Worm (Caenorhabditis elegans) whole organism, L2 larva: Measurements from ENCODE around the gene C27A2.7.

Source experiments
- C34F6.9 ChIP-seq: fragments of 150-350 bp; optimal IDR thresholded peaks from 2 replicates; lab custom pipeline; 2014; ENCODE audit warnings: missing biosample characterization, missing genetic modification characterization
- F13H6.1 ChIP-seq: sonication (generic microtip); optimal IDR thresholded peaks from 2 replicates; lab custom pipeline; 2016; ENCODE audit warnings: missing genetic modification characterization, missing compliant biosample characterization
- R02D3.7 ChIP-seq: fragments of 150-350 bp; optimal IDR thresholded peaks from 2 replicates; lab custom pipeline; 2014; ENCODE audit warnings: missing biosample characterization, missing genetic modification characterization
- Y55F3AM.14 ChIP-seq: fragments of 200-800 bp; sonication (Bioruptor generic); optimal IDR thresholded peaks from 2 replicates; lab custom pipeline; 2018; ENCODE audit warnings: mild to moderate bottlenecking, missing genetic modification characterization, missing compliant biosample characterization
- ZK546.5 ChIP-seq: sonication (generic microtip); optimal IDR thresholded peaks from 2 replicates; lab custom pipeline; 2017; ENCODE audit warnings: missing biosample characterization, missing genetic modification characterization
- alr-1 ChIP-seq: fragments of 150-350 bp; optimal IDR thresholded peaks from 2 replicates; lab custom pipeline; 2014; ENCODE audit warnings: missing biosample characterization, missing genetic modification characterization
- aly-2 ChIP-seq: fragments of 150-350 bp; optimal IDR thresholded peaks from 2 replicates; lab custom pipeline; 2014; ENCODE audit warnings: missing biosample characterization, missing genetic modification characterization
- ama-1 ChIP-seq: fragments of 150-350 bp; optimal IDR thresholded peaks from 2 replicates; lab custom pipeline; 2018; ENCODE audit warnings: inconsistent platforms
- ceh-16 ChIP-seq: fragments of 150-350 bp; optimal IDR thresholded peaks from 2 replicates; lab custom pipeline; 2014; ENCODE audit warnings: missing biosample characterization, missing genetic modification characterization
- ceh-82 ChIP-seq: fragments of 150-350 bp; optimal IDR thresholded peaks from 2 replicates; lab custom pipeline; 2014; ENCODE audit warnings: missing biosample characterization, missing genetic modification characterization
- crh-2 ChIP-seq: sonication (generic microtip); optimal IDR thresholded peaks from 2 replicates; lab custom pipeline; 2017; ENCODE audit warnings: missing biosample characterization, missing genetic modification characterization
- dmd-4 ChIP-seq: sonication (generic microtip); optimal IDR thresholded peaks from 2 replicates; lab custom pipeline; 2017; ENCODE audit warnings: missing biosample characterization, missing genetic modification characterization
- elt-1 ChIP-seq: fragments of 150-350 bp; optimal IDR thresholded peaks from 2 replicates; lab custom pipeline; 2014; ENCODE audit warnings: missing biosample characterization, missing genetic modification characterization
- elt-3 ChIP-seq: sonication (generic microtip); optimal IDR thresholded peaks from 2 replicates; lab custom pipeline; 2017; ENCODE audit warnings: missing biosample characterization, missing genetic modification characterization
- fos-1 ChIP-seq: fragments of 150-350 bp; optimal IDR thresholded peaks from 2 replicates; lab custom pipeline; 2014; ENCODE audit warnings: missing biosample characterization, missing genetic modification characterization
- gmeb-1 ChIP-seq: fragments of 150-350 bp; optimal IDR thresholded peaks from 2 replicates; lab custom pipeline; 2014; ENCODE audit warnings: missing biosample characterization, missing genetic modification characterization
- lin-11 ChIP-seq: fragments of 150-350 bp; sonication (generic microtip); optimal IDR thresholded peaks from 2 replicates; lab custom pipeline; 2014; ENCODE audit warnings: missing biosample characterization, missing genetic modification characterization, inconsistent platforms, mixed read lengths
- lin-13 ChIP-seq: fragments of 150-350 bp; optimal IDR thresholded peaks from 2 replicates; lab custom pipeline; 2014; ENCODE audit warnings: missing biosample characterization, missing genetic modification reagents, missing genetic modification characterization
- lin-39 ChIP-seq: fragments of 150-350 bp; optimal IDR thresholded peaks from 2 replicates; lab custom pipeline; 2014; ENCODE audit warnings: missing biosample characterization, missing genetic modification reagents, missing genetic modification characterization
- lsy-2 ChIP-seq, 2 experiments: fragments of 150-350 bp in 1 of 2; sonication (generic microtip) in 1 of 2; optimal IDR thresholded peaks; 2 replicates each; lab custom pipeline; 2014 to 2017; ENCODE audit warnings: missing biosample characterization in 2 of 2, missing genetic modification characterization in 2 of 2
- mab-5 ChIP-seq: fragments of 150-350 bp; optimal IDR thresholded peaks from 2 replicates; lab custom pipeline; 2014; ENCODE audit warnings: missing biosample characterization, missing genetic modification characterization
- mbf-1 ChIP-seq: sonication (generic microtip); optimal IDR thresholded peaks from 2 replicates; lab custom pipeline; 2017; ENCODE audit warnings: missing biosample characterization, missing genetic modification characterization
- mdl-1 ChIP-seq, 2 experiments: fragments of 150-350 bp in 1 of 2; sonication (generic microtip) in 1 of 2; optimal IDR thresholded peaks; 2 replicates each; lab custom pipeline; 2017; ENCODE audit warnings: missing biosample characterization in 2 of 2, missing genetic modification characterization in 2 of 2
- nhr-10 ChIP-seq: sonication (generic microtip); optimal IDR thresholded peaks from 2 replicates; lab custom pipeline; 2017; ENCODE audit warnings: missing biosample characterization, missing genetic modification characterization
- nhr-11 ChIP-seq: fragments of 150-350 bp; optimal IDR thresholded peaks from 2 replicates; lab custom pipeline; 2014; ENCODE audit warnings: missing biosample characterization, missing genetic modification characterization
- nhr-12 ChIP-seq: fragments of 150-350 bp; optimal IDR thresholded peaks from 2 replicates; lab custom pipeline; 2014; ENCODE audit warnings: missing biosample characterization, missing genetic modification characterization
- nhr-129 ChIP-seq: fragments of 150-350 bp; optimal IDR thresholded peaks from 2 replicates; lab custom pipeline; 2014; ENCODE audit warnings: missing biosample characterization, missing genetic modification characterization
- nhr-21 ChIP-seq: fragments of 150-350 bp; optimal IDR thresholded peaks from 2 replicates; lab custom pipeline; 2014; ENCODE audit warnings: missing biosample characterization, missing genetic modification characterization
- nhr-23 ChIP-seq: fragments of 150-350 bp; optimal IDR thresholded peaks from 2 replicates; lab custom pipeline; 2014; ENCODE audit warnings: missing biosample characterization, missing genetic modification reagents, missing genetic modification characterization
- nhr-237 ChIP-seq: fragments of 150-350 bp; optimal IDR thresholded peaks from 2 replicates; lab custom pipeline; 2014; ENCODE audit warnings: missing biosample characterization, missing genetic modification characterization
- nhr-25 ChIP-seq: fragments of 150-350 bp; sonication (generic microtip); optimal IDR thresholded peaks from 3 replicates; lab custom pipeline; 2014; ENCODE audit warnings: missing biosample characterization, missing genetic modification characterization
- nhr-6 ChIP-seq: fragments of 150-350 bp; optimal IDR thresholded peaks from 2 replicates; lab custom pipeline; 2014; ENCODE audit warnings: missing biosample characterization, missing genetic modification characterization
- nhr-77 ChIP-seq: fragments of 150-350 bp; optimal IDR thresholded peaks from 2 replicates; lab custom pipeline; 2014; ENCODE audit warnings: missing biosample characterization, missing genetic modification characterization
- peb-1 ChIP-seq: fragments of 150-350 bp; optimal IDR thresholded peaks from 2 replicates; lab custom pipeline; 2014; ENCODE audit warnings: missing biosample characterization, missing genetic modification characterization
- sem-4 ChIP-seq: fragments of 150-350 bp; optimal IDR thresholded peaks from 2 replicates; lab custom pipeline; 2014; ENCODE audit warnings: missing biosample characterization, missing genetic modification reagents, missing genetic modification characterization
- skn-1 ChIP-seq: sonication (generic microtip); optimal IDR thresholded peaks from 2 replicates; lab custom pipeline; 2017; ENCODE audit warnings: missing biosample characterization, missing genetic modification characterization
- sma-3 ChIP-seq: sonication (generic microtip); optimal IDR thresholded peaks from 2 replicates; lab custom pipeline; 2016; ENCODE audit warnings: missing genetic modification reagents, missing genetic modification characterization, missing compliant biosample characterization
- sma-9 ChIP-seq, 2 experiments: fragments of 150-350 bp in 1 of 2; sonication (generic microtip) in 1 of 2; optimal IDR thresholded peaks; 2 replicates each; lab custom pipeline; 2014 to 2016; ENCODE audit warnings: missing genetic modification characterization in 2 of 2, mild to moderate bottlenecking in 1 of 2, missing biosample characterization in 1 of 2, missing compliant biosample characterization in 1 of 2, missing genetic modification reagents in 1 of 2, moderate library complexity in 1 of 2
- snpc-4 ChIP-seq: fragments of 150-350 bp; optimal IDR thresholded peaks from 2 replicates; lab custom pipeline; 2014; ENCODE audit warnings: missing biosample characterization, missing genetic modification characterization
- unc-39 ChIP-seq: fragments of 150-350 bp; optimal IDR thresholded peaks from 2 replicates; lab custom pipeline; 2014; ENCODE audit warnings: missing biosample characterization, missing genetic modification characterization
- unc-55 ChIP-seq: fragments of 150-350 bp; sonication (generic microtip); optimal IDR thresholded peaks from 3 replicates; lab custom pipeline; 2014; ENCODE audit warnings: missing biosample characterization, missing genetic modification reagents, missing genetic modification characterization
- unc-62 ChIP-seq: fragments of 150-350 bp; optimal IDR thresholded peaks from 2 replicates; lab custom pipeline; 2014; ENCODE audit warnings: missing biosample characterization, missing genetic modification reagents, missing genetic modification characterization
- ztf-1 ChIP-seq: fragments of 200-800 bp; sonication (Bioruptor generic); conservative IDR thresholded peaks from 2 replicates; pipeline ENCODE4 v1.3.6; 2022; ENCODE audit warnings: missing genetic modification characterization, missing compliant biosample characterization
- ztf-11 ChIP-seq: sonication (generic microtip); optimal IDR thresholded peaks from 2 replicates; lab custom pipeline; 2017; ENCODE audit warnings: missing biosample characterization, missing genetic modification characterization
- ztf-4 ChIP-seq: fragments of 150-350 bp; optimal IDR thresholded peaks from 2 replicates; lab custom pipeline; 2014; ENCODE audit warnings: missing biosample characterization, missing genetic modification characterization

The C27A2.7 gene

ce11 chrII:5057315-5057714, 13.8 kb downstream of the C27A2.7 start (continued):
- TF ChIP-seq Y55F3AM.14 (GFP tag; lab: Kevin White, UChicago) (no peak), lin-13 (GFP tag; lab: Kevin White, UChicago) (peak; percentile 31), snpc-4 (tag; lab: Kevin White, UChicago) (peak; percentile 98), aly-2 (no peak), C34F6.9 (peak; percentile 35), mbf-1 (no peak), unc-62 (GFP tag; lab: Kevin White, UChicago) (no peak), lin-39 (no peak), nhr-77 (tag; lab: Kevin White, UChicago) (peak; percentile 24), nhr-12 (tag; lab: Kevin White, UChicago) (no peak), nhr-10 (tag; lab: Kevin White, UChicago) (no peak), ztf-4 (tag; lab: Kevin White, UChicago) (no peak), ztf-1 (GFP tag; lab: Robert Waterston, UW) (no peak), skn-1 (tag; lab: Kevin White, UChicago) (no peak), nhr-21 (tag; lab: Kevin White, UChicago) (peak; percentile 45), mab-5 (no peak), nhr-11 (tag; lab: Kevin White, UChicago) (no peak), ZK546.5 (tag; lab: Kevin White, UChicago) (no peak), lsy-2 (tag; optimal IDR thresholded peaks at IDR 0.05; lab: Kevin White, UChicago) (peak; percentile 63 to 81), sma-9 (GFP tag; optimal IDR thresholded peaks at IDR 0.05; lab: Kevin White, UChicago) (peak; percentile 66), sma-9 (tag; optimal IDR thresholded peaks at IDR 0.05; lab: Kevin White, UChicago) (no peak), lin-11 (tag; lab: Kevin White, UChicago) (peak; percentile 44)

ce11 chrII:5056254-5056653, 14.9 kb downstream of the C27A2.7 start:
- TF ChIP-seq gmeb-1 (tag; lab: Kevin White, UChicago) (no peak), ceh-82 (no peak), nhr-11 (tag; lab: Kevin White, UChicago) (no peak), mdl-1 (tag; optimal IDR thresholded peaks at IDR 0.05; lab: Kevin White, UChicago) (no peak), lin-39 (no peak), unc-55 (GFP tag; lab: Kevin White, UChicago) (no peak), elt-3 (tag; lab: Kevin White, UChicago) (no peak), mab-5 (no peak), lin-13 (GFP tag; lab: Kevin White, UChicago) (no peak)

ce11 chrII:5055129-5055666, 16.0 kb downstream of the C27A2.7 start, which contains the start of the genes ify-1 and rpl-22:
TSS of gene ify-1 (minus strand) at chrII:5055179.
TSS of gene rpl-22 (plus strand) at chrII:5055616.
- peak; percentile 83 for TF ChIP-seq fos-1 (tag; lab: Kevin White, UChicago)
- peak; percentile 94 for TF ChIP-seq snpc-4 (tag; lab: Kevin White, UChicago)
- peak; percentile 98 for TF ChIP-seq nhr-129
- no peak for TF ChIP-seq unc-39 (tag; lab: Kevin White, UChicago)
- TF ChIP-seq C34F6.9 = peak; percentile 96
- peak; percentile 93 for TF ChIP-seq sem-4 (tag; lab: Kevin White, UChicago)
- TF ChIP-seq R02D3.7 (tag; lab: Kevin White, UChicago) = peak; percentile 43
- TF ChIP-seq ZK546.5 (tag; lab: Kevin White, UChicago) = peak; percentile 83
- peak; percentile 98 for TF ChIP-seq crh-2
- TF ChIP-seq ztf-1 (GFP tag; lab: Robert Waterston, UW) = no peak
- no peak for TF ChIP-seq mbf-1
- peak; percentile 95 for TF ChIP-seq lin-13 (GFP tag; lab: Kevin White, UChicago)
- TF ChIP-seq unc-62 (GFP tag; lab: Kevin White, UChicago) = peak; percentile 47
- peak; percentile 90 for TF ChIP-seq ztf-4 (tag; lab: Kevin White, UChicago)
- TF ChIP-seq elt-3 (tag; lab: Kevin White, UChicago) = no peak
- TF ChIP-seq nhr-237 (tag; lab: Kevin White, UChicago) = no peak
- peak; percentile 92 for TF ChIP-seq F13H6.1 (tag; lab: Kevin White, UChicago)
- TF ChIP-seq nhr-23 (tag; lab: Kevin White, UChicago) = no peak
- TF ChIP-seq lin-11 (tag; lab: Kevin White, UChicago) = peak; percentile 96
- peak; percentile 90 for TF ChIP-seq mab-5
- TF ChIP-seq unc-55 (GFP tag; lab: Kevin White, UChicago) = peak; percentile 99
- peak; percentile 98 to 100 for TF ChIP-seq lsy-2 (tag; optimal IDR thresholded peaks at IDR 0.05; lab: Kevin White, UChicago)
- TF ChIP-seq nhr-10 (tag; lab: Kevin White, UChicago) = peak; percentile 34
- no peak for TF ChIP-seq elt-1 (tag; lab: Kevin White, UChicago)
- TF ChIP-seq alr-1 (tag; lab: Kevin White, UChicago) = no peak
- TF ChIP-seq peb-1 (tag; lab: Kevin White, UChicago) = no peak
- peak; percentile 94 for TF ChIP-seq sma-3 (GFP tag; lab: Kevin White, UChicago)
- TF ChIP-seq dmd-4 (tag; lab: Kevin White, UChicago) = no peak
- peak; percentile 73 for TF ChIP-seq ceh-82
- peak; percentile 95 for TF ChIP-seq nhr-25
- TF ChIP-seq ceh-16 (tag; lab: Kevin White, UChicago) = peak; percentile 71
- TF ChIP-seq ztf-11 (tag; lab: Kevin White, UChicago) = no peak
- TF ChIP-seq Y55F3AM.14 (GFP tag; lab: Kevin White, UChicago) = peak; percentile 28
- no peak for TF ChIP-seq skn-1 (tag; lab: Kevin White, UChicago)
- TF ChIP-seq nhr-77 (tag; lab: Kevin White, UChicago) = peak; percentile 76
- peak; percentile 94 for TF ChIP-seq nhr-21 (tag; lab: Kevin White, UChicago)
- TF ChIP-seq nhr-11 (tag; lab: Kevin White, UChicago) = peak; percentile 37
- TF ChIP-seq ama-1 (lab: Kevin White, UChicago) = peak; percentile 71
- no peak for TF ChIP-seq aly-2
- peak; percentile 94 for TF ChIP-seq sma-9 (GFP tag; optimal IDR thresholded peaks at IDR 0.05; lab: Kevin White, UChicago)
- TF ChIP-seq sma-9 (tag; optimal IDR thresholded peaks at IDR 0.05; lab: Kevin White, UChicago) = no peak
- peak; percentile 89 for TF ChIP-seq nhr-6 (tag; lab: Kevin White, UChicago)
- TF ChIP-seq nhr-12 (tag; lab: Kevin White, UChicago) = no peak
